Worm (Caenorhabditis elegans) whole organism, L3 larva: ENCODE data around the gene F55C12.4.

Source experiments
- ZK546.5 ChIP-seq: sonication (generic microtip); optimal IDR thresholded peaks from 2 replicates; lab custom pipeline; 2017; ENCODE audit warnings: missing biosample characterization, missing genetic modification characterization
- ama-1 ChIP-seq: fragments of 150-350 bp; optimal IDR thresholded peaks from 2 replicates; lab custom pipeline; 2018
- elt-1 ChIP-seq: fragments of 150-350 bp; optimal IDR thresholded peaks from 2 replicates; lab custom pipeline; 2014; ENCODE audit warnings: missing biosample characterization, missing genetic modification characterization
- elt-2 ChIP-seq: sonication (generic microtip); optimal IDR thresholded peaks from 2 replicates; lab custom pipeline; 2016; ENCODE audit warnings: missing genetic modification reagents, mild to moderate bottlenecking, missing genetic modification characterization, missing compliant biosample characterization
- elt-3 ChIP-seq, 3 experiments: fragments of 150-350 bp in 1 of 3; sonication (generic microtip) in 2 of 3; optimal IDR thresholded peaks; 2 replicates in 2 of 3; 4 replicates in 1 of 3; lab custom pipeline; 2014 to 2017; ENCODE audit warnings: missing biosample characterization in 3 of 3, missing genetic modification characterization in 3 of 3
- lin-15B ChIP-seq: fragments of 150-350 bp; optimal IDR thresholded peaks from 2 replicates; lab custom pipeline; 2014; ENCODE audit warnings: missing biosample characterization, missing genetic modification characterization
- lin-39 ChIP-seq: fragments of 150-350 bp; optimal IDR thresholded peaks from 2 replicates; lab custom pipeline; 2018; ENCODE audit warnings: missing biosample characterization, missing genetic modification reagents, missing genetic modification characterization
- mdl-1 ChIP-seq: fragments of 150-350 bp; optimal IDR thresholded peaks from 2 replicates; lab custom pipeline; 2014; ENCODE audit warnings: missing biosample characterization, missing genetic modification characterization
- nhr-12 ChIP-seq: fragments of 150-350 bp; optimal IDR thresholded peaks from 2 replicates; lab custom pipeline; 2014; ENCODE audit warnings: missing biosample characterization, missing genetic modification characterization
- nhr-23 ChIP-seq: fragments of 150-350 bp; optimal IDR thresholded peaks from 2 replicates; lab custom pipeline; 2014; ENCODE audit warnings: missing biosample characterization, missing genetic modification reagents, missing genetic modification characterization
- pqm-1 ChIP-seq: fragments of 150-350 bp; optimal IDR thresholded peaks from 2 replicates; lab custom pipeline; 2017; ENCODE audit warnings: missing biosample characterization, missing genetic modification characterization, inconsistent platforms

DNA sequence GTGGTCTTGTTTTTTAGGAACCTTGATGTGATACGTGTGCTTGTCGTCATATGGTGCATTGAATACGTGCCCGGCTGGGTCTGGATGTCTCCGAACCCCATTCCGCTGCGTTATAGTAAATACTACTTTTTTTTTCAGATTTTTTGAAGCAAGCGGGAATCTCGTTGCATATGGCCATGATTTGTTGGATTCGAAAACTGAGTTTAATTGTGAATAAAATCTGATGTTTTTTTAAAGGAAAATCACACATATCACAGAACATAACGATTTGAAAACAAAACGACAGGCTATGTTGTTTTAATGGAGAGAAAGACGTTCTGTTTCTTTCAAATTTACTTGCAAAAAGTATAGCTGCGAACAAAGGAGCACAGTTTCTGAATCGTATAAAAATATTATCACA is 12.8 kb downstream of the F55C12.4 start, which contains the start of the genes ZK1248.17 and H41C03.3:
- TF ChIP-seq elt-2 (tag; lab: Kevin White, UChicago), result no peak
- TF ChIP-seq pqm-1 (tag; lab: Kevin White, UChicago), result no peak
- no peak for TF ChIP-seq ama-1 (lab: Kevin White, UChicago)
- no peak for TF ChIP-seq elt-3 (tag; optimal IDR thresholded peaks at IDR 0.05; lab: Kevin White, UChicago)
- TF ChIP-seq ZK546.5 (tag; lab: Kevin White, UChicago), result no peak
- no peak for TF ChIP-seq lin-15B (tag; lab: Kevin White, UChicago)
- no peak for TF ChIP-seq elt-1 (tag; lab: Kevin White, UChicago)
- TF ChIP-seq lin-39 (tag; lab: Kevin White, UChicago), result no peak
- TF ChIP-seq nhr-12 (tag; lab: Kevin White, UChicago), result no peak
- TF ChIP-seq nhr-23 (tag; lab: Kevin White, UChicago), result no peak
- TF ChIP-seq mdl-1 (tag; lab: Kevin White, UChicago), result no peak
